Worm (Caenorhabditis elegans): Measurements from ENCODE around the gene str-57.
"Not testable (repeated sequence)": the region's sequence is repeated elsewhere in the genome, so short reads cannot be mapped to it uniquely, and the experiment has no call there.

str-57 gene

ce11 chrV:15870356-15870755 lies at the start of gene str-57:
Gene str-57 (plus strand): TSS chrV:15870656.
- no peak for TF ChIP-seq dao-5 (tag; optimal IDR thresholded peaks at IDR 0.05)
- TF ChIP-seq W03F9.2 (tag; optimal IDR thresholded peaks at IDR 0.05): no peak
- no peak for TF ChIP-seq him-1 (tag; optimal IDR thresholded peaks at IDR 0.05)

DNA sequence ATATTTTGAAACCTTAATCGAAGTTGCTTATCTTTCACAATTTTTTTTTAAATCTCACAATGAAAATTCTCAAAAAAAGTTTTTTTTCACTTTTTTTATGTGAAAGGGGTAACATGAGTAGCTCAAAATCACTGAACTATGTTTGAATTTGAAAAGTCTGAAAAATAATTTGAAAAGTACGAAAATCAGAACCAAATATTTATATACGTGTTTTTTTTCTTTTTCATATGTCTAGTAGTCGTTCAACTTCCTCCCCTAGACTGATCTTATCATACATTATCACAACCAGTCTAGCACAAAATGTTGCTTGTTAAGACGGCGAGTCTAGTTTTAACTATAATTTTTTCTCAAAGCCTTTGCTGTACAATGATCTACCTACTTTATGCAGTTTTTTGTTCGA lies 49.1 kb upstream of the str-57 start, which contains the start of gene srbc-49:
TSS of gene srbc-49 (plus strand) at position 301 of the 400 bp plus-strand sequence.
- no peak for TF ChIP-seq W03F9.2 (tag; optimal IDR thresholded peaks at IDR 0.05)
- no peak for TF ChIP-seq him-1 (tag; optimal IDR thresholded peaks at IDR 0.05)
- no peak for TF ChIP-seq dao-5 (tag; optimal IDR thresholded peaks at IDR 0.05)

- no peak for TF ChIP-seq dao-5 (tag; optimal IDR thresholded peaks at IDR 0.05)
- no peak for TF ChIP-seq W03F9.2 (tag; optimal IDR thresholded peaks at IDR 0.05)
- TF ChIP-seq him-1 (tag; optimal IDR thresholded peaks at IDR 0.05): no peak
Measured at ce11 chrV:15824866-15825265, 45.6 kb upstream of the str-57 start, which contains the start of gene srbc-50. Gene srbc-50 (minus strand): TSS chrV:15824966.

DNA sequence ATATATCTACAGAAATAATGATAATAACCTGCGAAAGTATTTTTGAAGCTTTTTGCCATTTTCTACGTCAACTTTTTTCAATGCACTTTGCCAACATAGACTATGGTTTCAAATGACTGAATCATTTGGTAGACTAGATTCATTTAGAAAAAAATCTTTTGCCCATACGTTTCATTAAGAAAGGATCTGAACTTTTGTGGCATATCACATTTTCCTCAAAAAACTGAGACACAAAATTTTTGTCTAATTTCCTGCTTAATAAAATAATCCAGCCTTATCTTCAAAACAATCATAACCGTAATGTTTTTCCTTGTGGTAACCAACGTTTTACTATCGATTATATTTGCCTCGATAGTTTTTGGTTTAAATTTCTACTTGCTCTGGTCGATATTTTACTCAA lies 44.3 kb upstream of the str-57 start, which contains the start of gene srbc-51:
TSS of gene srbc-51 (plus strand) at position 301 of the 400 bp plus-strand sequence.
- TF ChIP-seq W03F9.2 (tag; optimal IDR thresholded peaks at IDR 0.05) (no peak), him-1 (tag; optimal IDR thresholded peaks at IDR 0.05) (no peak), dao-5 (tag; optimal IDR thresholded peaks at IDR 0.05) (no peak)

DNA sequence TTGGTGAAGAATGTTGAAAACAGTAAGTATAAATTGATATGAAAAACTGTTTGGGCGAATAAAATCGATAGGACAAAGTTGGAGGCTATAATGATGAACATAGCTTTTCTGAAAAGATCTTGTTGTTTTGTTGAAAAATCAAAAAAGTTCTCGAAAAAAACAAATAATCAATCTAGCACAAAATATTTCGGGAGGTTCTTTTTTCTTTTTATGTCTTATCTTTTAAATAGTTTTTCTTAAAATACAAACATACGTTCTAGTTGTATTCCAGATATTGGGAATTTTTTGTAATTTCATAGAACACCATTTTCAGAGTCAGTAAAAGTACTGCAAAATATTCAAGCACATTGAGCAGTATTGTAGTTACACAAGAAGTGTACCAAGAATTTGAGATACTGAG lies 40.5 kb upstream of the str-57 start, which contains the start of gene srbc-55:
TSS of gene srbc-55 (minus strand) at position 101 of the 400 bp plus-strand sequence.
- TF ChIP-seq dao-5 (tag; optimal IDR thresholded peaks at IDR 0.05): no peak
- TF ChIP-seq W03F9.2 (tag; optimal IDR thresholded peaks at IDR 0.05): no peak
- TF ChIP-seq him-1 (tag; optimal IDR thresholded peaks at IDR 0.05): no peak

DNA sequence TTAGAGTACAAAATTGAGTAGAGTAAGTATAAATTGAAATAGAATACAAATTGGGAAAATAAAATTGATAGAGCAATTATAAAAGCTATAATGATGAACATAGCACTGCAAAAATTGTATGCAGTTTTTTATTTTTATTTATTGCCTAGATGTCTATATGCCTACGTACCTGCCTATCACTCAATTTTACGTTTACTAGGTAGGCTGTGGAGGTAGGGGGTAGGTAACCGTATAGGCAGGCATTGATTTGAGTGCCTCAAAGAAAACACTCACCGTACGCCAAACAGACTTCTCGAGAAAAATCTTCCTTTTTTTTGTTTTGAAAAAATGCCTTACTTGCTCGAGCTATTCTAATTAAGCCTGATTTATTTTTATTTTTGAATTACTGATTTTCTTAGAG lies 38.9 kb upstream of the str-57 start, which contains the start of gene srbc-56:
TSS of gene srbc-56 (minus strand) at position 101 of the 400 bp plus-strand sequence.
- no peak for TF ChIP-seq him-1 (tag; optimal IDR thresholded peaks at IDR 0.05)
- TF ChIP-seq W03F9.2 (tag; optimal IDR thresholded peaks at IDR 0.05): no peak
- TF ChIP-seq dao-5 (tag; optimal IDR thresholded peaks at IDR 0.05): no peak

ce11 chrV:15833622-15834021 lies 36.8 kb upstream of the str-57 start, which contains the start of gene srbc-54:
Gene srbc-54 (minus strand): TSS chrV:15833722.
- TF ChIP-seq W03F9.2 (tag; optimal IDR thresholded peaks at IDR 0.05) (no peak), dao-5 (tag; optimal IDR thresholded peaks at IDR 0.05) (no peak), him-1 (tag; optimal IDR thresholded peaks at IDR 0.05) (no peak)

DNA sequence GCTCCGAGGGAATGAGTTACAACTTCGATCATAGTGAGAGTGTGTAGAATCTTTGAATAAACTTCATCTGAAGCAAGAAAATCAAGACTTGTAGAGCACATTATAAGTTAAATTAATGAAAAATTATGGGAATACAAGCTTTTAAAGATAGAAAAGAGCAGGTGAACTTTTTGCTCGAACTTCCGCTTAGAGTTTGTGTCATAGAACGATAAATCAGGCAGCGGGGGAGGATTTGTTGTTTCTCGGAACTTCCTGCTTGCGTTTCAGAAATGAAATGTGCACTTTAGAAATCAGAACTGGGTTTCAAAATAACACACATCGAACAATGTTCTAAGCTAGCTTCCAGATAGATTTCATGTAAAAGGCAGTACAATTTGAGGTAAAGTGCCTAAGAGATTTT lies 29.4 kb upstream of the str-57 start, which contains the start of gene srh-149:
TSS of gene srh-149 (minus strand) at position 101 of the 400 bp plus-strand sequence.
- no peak for TF ChIP-seq W03F9.2 (tag; optimal IDR thresholded peaks at IDR 0.05)
- TF ChIP-seq him-1 (tag; optimal IDR thresholded peaks at IDR 0.05): no peak
- no peak for TF ChIP-seq dao-5 (tag; optimal IDR thresholded peaks at IDR 0.05)

DNA sequence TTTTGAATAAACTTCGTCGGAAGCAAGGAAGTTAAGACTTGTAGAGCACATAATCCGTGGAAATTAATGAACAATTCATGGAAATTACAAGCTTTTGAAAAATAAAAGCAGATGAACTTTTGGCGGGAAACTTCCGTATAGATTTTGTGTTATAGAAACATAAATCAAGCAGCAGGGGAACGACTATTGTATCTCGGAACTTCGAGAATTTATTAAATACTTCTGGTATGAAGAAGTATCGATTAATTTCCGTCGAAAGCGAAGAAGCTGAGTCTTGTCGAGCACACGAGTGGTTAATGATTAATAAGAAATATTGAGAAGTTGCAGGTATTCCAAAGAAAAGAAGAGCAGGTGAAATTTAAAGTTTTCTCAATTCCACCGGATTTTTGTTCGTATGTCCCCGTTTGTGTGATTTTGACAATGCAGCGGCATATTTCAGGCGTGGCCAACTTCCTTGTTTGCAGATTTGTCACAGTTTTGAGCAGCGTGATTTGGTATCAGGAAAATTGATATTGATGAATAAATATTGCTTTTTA lies 20.1 kb upstream of the str-57 start, which contains the start of gene srh-147:
TSS of gene srh-147 (minus strand) at position 51 of the 536 bp plus-strand sequence.
- not testable (repeated sequence) for TF ChIP-seq W03F9.2, dao-5, him-1 (tag; optimal IDR thresholded peaks at IDR 0.05)

ce11 chrV:15858292-15858691 lies 12.2 kb upstream of the str-57 start, which contains the start of gene srh-148:
Gene srh-148 (minus strand): TSS chrV:15858392.
- TF ChIP-seq W03F9.2 (tag; optimal IDR thresholded peaks at IDR 0.05): no peak
- TF ChIP-seq him-1 (tag; optimal IDR thresholded peaks at IDR 0.05): no peak
- no peak for TF ChIP-seq dao-5 (tag; optimal IDR thresholded peaks at IDR 0.05)

- TF ChIP-seq W03F9.2 (tag; optimal IDR thresholded peaks at IDR 0.05) (no peak), him-1 (tag; optimal IDR thresholded peaks at IDR 0.05) (no peak), dao-5 (tag; optimal IDR thresholded peaks at IDR 0.05) (no peak)
Measured at ce11 chrV:15862599-15862998, 7.9 kb upstream of the str-57 start, which contains the start of gene srz-12. Gene srz-12 (minus strand): TSS chrV:15862699.

DNA sequence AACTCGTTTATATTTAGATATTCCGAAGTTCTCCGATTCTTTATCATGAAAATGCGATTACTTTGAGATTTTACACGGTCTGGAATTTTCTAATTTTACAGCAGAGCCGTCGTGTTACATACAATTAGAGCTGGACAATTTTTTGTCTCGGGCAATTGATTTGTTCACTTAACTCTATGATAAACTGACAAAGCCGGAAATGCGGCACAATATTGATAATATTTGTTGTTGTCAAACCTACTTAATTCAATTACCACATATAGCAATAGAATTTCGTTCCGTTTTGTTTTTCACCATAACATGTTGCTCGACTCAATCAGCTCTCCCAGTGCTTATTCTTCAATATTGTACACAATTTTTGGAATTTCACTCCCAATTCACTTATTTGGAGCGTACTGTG lies 7.4 kb upstream of the str-57 start, which contains the start of gene srh-299:
TSS of gene srh-299 (plus strand) at position 301 of the 400 bp plus-strand sequence.
- no peak for TF ChIP-seq him-1 (tag; optimal IDR thresholded peaks at IDR 0.05)
- no peak for TF ChIP-seq dao-5 (tag; optimal IDR thresholded peaks at IDR 0.05)
- no peak for TF ChIP-seq W03F9.2 (tag; optimal IDR thresholded peaks at IDR 0.05)

DNA sequence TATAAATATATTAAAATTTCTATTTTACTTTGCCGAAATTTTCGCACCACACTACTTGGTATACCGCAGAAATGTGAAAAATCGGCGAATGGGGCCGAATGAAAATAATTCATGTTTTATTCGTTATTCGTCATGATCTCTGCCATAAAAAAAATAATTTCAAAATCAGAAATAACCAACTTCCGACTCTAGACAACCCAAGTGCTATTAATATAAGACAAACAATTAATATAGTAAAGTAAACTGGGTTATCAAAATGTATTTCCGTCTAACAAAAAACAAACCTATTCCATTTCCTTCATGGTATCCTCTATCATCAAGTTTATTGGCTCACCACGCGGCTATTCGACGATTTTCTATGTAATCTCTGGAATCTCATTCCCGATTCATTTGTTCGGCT lies 4.6 kb upstream of the str-57 start, which contains the start of gene srh-293:
TSS of gene srh-293 (plus strand) at position 301 of the 400 bp plus-strand sequence.
- TF ChIP-seq W03F9.2 (tag; optimal IDR thresholded peaks at IDR 0.05) (no peak), him-1 (tag; optimal IDR thresholded peaks at IDR 0.05) (no peak), dao-5 (tag; optimal IDR thresholded peaks at IDR 0.05) (no peak)

DNA sequence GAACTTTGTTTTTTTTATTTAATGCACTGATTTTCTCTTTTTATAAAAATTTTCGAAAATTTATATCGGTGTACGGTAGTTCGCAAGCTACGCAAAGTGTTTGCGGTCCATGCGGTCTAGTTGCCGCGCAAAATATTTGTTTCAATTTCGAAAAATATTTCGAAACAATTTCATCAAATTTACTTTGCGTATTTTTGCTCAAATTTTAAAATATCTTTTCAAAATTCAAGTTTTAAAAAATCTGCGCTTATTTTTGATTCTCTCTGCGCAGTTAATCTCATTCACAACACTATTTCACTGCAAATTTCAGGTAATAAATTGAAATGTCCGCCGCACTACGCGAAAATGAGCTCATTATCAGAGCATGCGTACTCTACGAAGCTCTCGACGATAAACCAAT lies 3.1 kb upstream of the str-57 start, which contains the start of gene fbxa-197:
TSS of gene fbxa-197 (plus strand) at position 301 of the 400 bp plus-strand sequence.
- TF ChIP-seq W03F9.2 (tag; optimal IDR thresholded peaks at IDR 0.05) (no peak), dao-5 (tag; optimal IDR thresholded peaks at IDR 0.05) (no peak), him-1 (tag; optimal IDR thresholded peaks at IDR 0.05) (no peak)
